Worm (Caenorhabditis elegans): Measurements from ENCODE around the gene F59B2.13.
A peak's percentile ranks its signal among the peaks of the same experiment; 100 is the strongest.
"Not testable (repeated sequence)": the region's sequence is repeated elsewhere in the genome, so short reads cannot be mapped to it uniquely, and the experiment has no call there.

Gene F59B2.13

DNA sequence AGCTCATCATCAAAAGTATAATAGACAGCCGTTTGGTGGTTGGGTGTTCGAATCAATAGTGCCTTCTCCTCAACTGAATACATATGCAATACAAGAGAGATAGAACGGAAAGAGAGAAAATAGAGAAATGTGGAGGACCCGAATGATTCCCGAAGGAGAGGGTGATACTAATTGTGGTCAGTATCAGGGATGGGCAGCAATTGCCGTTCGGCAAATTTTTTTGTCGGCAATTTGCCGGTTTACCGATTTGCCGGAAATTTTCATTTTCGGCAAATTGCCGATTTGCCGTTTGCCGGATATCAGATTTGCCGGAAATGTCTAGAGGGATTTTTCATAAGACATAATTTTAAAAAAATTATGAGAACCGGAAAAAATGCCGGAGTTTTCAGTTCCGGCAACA lies 14.5 kb downstream of the F59B2.13 start, which contains the start of gene F59B2.9:
Gene F59B2.9 (minus strand): TSS at position 101 of the 400 bp plus-strand sequence.
- TF ChIP-seq ceh-82 (tag; optimal IDR thresholded peaks at IDR 0.05) (no peak), lsy-12 (tag; optimal IDR thresholded peaks at IDR 0.05) (no peak), fkh-2 (tag; optimal IDR thresholded peaks at IDR 0.05) (no peak), ceh-9 (tag; optimal IDR thresholded peaks at IDR 0.05) (no peak), fkh-10 (GFP tag; optimal IDR thresholded peaks at IDR 0.05) (no peak), eor-1 (tag; optimal IDR thresholded peaks at IDR 0.05) (no peak), egl-5 (tag; optimal IDR thresholded peaks at IDR 0.05) (no peak), nhr-28 (tag; optimal IDR thresholded peaks at IDR 0.05) (no peak), ceh-28 (tag; optimal IDR thresholded peaks at IDR 0.05) (no peak)

DNA sequence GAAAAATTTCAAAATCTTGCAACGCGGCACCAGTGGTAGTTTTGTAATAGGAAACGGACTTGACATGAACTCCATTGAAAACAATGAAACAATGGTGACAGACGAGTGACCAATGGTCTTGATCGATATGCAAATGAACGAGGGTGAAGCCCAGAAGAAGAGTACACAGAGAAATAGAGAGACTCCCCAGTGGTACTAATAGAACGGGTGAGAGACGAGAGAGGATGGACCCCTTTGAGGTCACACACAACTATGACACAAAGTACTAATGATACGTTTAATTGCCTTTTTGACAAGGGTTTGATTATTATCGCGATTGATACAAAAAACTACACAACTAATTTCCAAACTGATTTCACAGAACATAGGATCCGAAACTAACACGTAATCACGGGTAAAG lies 16.8 kb downstream of the F59B2.13 start, which contains the start of gene F59B2.8:
Gene F59B2.8 (minus strand): TSS at position 151 of the 400 bp plus-strand sequence.
- TF ChIP-seq R02D3.7 (tag; optimal IDR thresholded peaks at IDR 0.05) = no peak
- TF ChIP-seq nhr-76 (tag; optimal IDR thresholded peaks at IDR 0.05) = no peak
- TF ChIP-seq fkh-2 (tag; optimal IDR thresholded peaks at IDR 0.05) = no peak
- no peak for TF ChIP-seq hmg-11 (tag; optimal IDR thresholded peaks at IDR 0.05)
- TF ChIP-seq pha-4 (tag; optimal IDR thresholded peaks at IDR 0.05) = no peak
- TF ChIP-seq nhr-77 (tag; optimal IDR thresholded peaks at IDR 0.05) = no peak
- TF ChIP-seq ZK546.5 (tag; optimal IDR thresholded peaks at IDR 0.05) = no peak
- no peak for TF ChIP-seq ztf-4 (tag; optimal IDR thresholded peaks at IDR 0.05)

DNA sequence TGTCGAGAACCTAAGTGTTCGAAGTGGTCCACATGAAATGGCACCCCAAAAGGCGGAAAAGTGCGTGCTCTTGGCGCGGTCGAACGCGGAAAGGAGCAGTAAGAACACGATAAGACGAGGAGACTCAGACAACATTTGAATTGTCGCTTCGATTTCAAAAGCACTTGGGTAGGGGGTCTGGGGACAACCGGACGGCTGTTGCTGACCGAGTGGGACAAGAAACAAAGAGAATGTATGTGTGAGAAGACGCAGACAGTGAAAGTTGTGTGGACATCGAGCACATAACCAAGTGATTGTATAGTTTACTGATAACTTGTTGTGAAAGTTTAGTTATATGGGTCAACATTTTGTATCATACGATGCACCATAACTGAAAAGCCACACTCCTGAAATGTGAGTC lies 19.7 kb downstream of the F59B2.13 start:
- TF ChIP-seq nfya-1 (tag; optimal IDR thresholded peaks at IDR 0.05; ENCODE audit: insufficient read depth) (peak; percentile 12), pqm-1 (tag; optimal IDR thresholded peaks at IDR 0.05) (peak; percentile 53), egl-5 (tag; optimal IDR thresholded peaks at IDR 0.05) (peak; percentile 27), pha-4 (tag; optimal IDR thresholded peaks at IDR 0.05) (peak; percentile 70), jun-1 (tag; optimal IDR thresholded peaks at IDR 0.05) (no peak), nhr-43 (tag; optimal IDR thresholded peaks at IDR 0.05; ENCODE audit: poor library complexity, severe bottlenecking) (no peak), lin-39 (tag; optimal IDR thresholded peaks at IDR 0.05) (peak; percentile 39), fkh-2 (tag; optimal IDR thresholded peaks at IDR 0.05) (no peak), elt-2 (tag; optimal IDR thresholded peaks at IDR 0.05) (peak; percentile 61)

DNA sequence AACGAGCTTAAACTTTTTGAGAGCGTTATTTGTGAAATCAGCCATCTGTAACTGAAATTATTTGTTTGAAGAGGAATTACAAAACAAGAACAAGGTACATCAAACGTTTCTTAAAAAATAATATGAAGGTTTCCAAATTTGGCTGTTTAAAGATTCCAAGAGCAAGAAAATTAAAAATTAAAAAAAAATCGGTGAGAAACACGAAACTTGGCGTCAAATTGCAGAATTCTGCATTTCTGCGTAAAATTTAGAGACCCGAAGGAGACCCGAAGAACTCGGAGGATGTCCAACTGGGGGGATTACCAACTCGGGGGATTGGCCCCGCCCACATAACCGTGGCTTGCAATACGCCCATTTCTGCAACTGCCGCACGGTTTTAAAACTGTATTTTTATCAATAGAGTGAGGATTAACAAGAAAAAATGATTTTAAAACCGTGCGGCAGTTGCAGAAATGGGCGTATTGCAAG lies 20.9 kb downstream of the F59B2.13 start, which contains the start of gene rab-6.1:
Gene rab-6.1 (minus strand): TSS at position 51 of the 468 bp plus-strand sequence.
- TF ChIP-seq hmg-11, nhr-23, fkh-2 (tag; optimal IDR thresholded peaks at IDR 0.05): not testable (repeated sequence)

DNA sequence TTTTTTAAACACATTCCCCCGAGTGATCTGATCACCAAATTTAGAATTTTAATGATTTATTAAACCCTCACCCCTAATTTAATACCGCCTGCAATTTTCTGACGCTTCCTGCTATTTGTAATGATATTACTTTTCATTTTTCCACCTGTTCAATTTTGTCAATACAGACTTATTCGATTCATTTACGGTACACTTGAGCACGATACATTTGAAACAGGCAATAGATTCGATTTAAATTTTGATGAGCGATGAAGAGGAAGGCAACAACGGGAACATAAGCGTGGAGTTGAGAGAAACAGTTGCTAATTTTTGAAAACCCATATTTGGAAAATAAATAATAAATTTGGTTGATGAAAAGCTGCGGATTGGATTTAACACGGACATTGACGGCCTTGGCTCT lies 22.2 kb downstream of the F59B2.13 start:
- TF ChIP-seq aly-2 (tag; optimal IDR thresholded peaks at IDR 0.05) = no peak
- no peak for TF ChIP-seq lin-39 (tag; optimal IDR thresholded peaks at IDR 0.05)
- no peak for TF ChIP-seq pha-4 (tag; optimal IDR thresholded peaks at IDR 0.05)
- TF ChIP-seq egl-27 (tag; optimal IDR thresholded peaks at IDR 0.05) = no peak
- no peak for TF ChIP-seq pqm-1 (tag; optimal IDR thresholded peaks at IDR 0.05)
- TF ChIP-seq fkh-2 (tag; optimal IDR thresholded peaks at IDR 0.05) = no peak
- TF ChIP-seq nhr-77 (tag; optimal IDR thresholded peaks at IDR 0.05) = no peak
- no peak for TF ChIP-seq lsy-12 (tag; optimal IDR thresholded peaks at IDR 0.05)
- TF ChIP-seq fkh-10 (GFP tag; optimal IDR thresholded peaks at IDR 0.05) = no peak
- TF ChIP-seq ceh-16 (tag; optimal IDR thresholded peaks at IDR 0.05) = no peak
- no peak for TF ChIP-seq ceh-9 (tag; optimal IDR thresholded peaks at IDR 0.05)
- TF ChIP-seq unc-39 (tag; optimal IDR thresholded peaks at IDR 0.05) = no peak
- no peak for TF ChIP-seq elt-1 (tag; optimal IDR thresholded peaks at IDR 0.05)
- no peak for TF ChIP-seq snpc-4 (tag; optimal IDR thresholded peaks at IDR 0.05)
- no peak for TF ChIP-seq nfya-1 (tag; optimal IDR thresholded peaks at IDR 0.05; ENCODE audit: insufficient read depth)
- no peak for TF ChIP-seq nhr-12 (tag; optimal IDR thresholded peaks at IDR 0.05)

DNA sequence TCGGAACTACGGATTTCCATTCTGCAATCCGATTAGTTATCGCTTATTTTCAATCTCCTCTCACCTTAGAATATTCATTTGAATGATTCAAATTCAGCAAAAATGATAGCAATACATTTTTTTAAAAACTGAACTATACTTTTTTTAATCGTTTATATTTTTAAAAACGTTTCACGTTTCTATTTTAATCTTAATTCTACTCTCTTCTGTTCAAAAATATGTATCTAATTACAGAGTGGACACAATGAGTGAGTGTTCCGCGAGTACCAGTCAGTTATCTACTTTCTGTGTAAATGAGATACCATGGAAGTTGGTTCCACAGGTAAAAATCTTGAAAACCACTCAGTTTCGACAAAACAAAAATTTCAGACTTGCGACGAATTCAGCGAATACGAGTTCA lies 24.3 kb downstream of the F59B2.13 start, which contains the start of the genes F59B2.15 and zif-1:
Gene F59B2.15 (minus strand): TSS at position 101 of the 400 bp plus-strand sequence.
Gene zif-1 (plus strand): TSS at position 235 of the 400 bp plus-strand sequence.
- no peak for TF ChIP-seq nhr-77 (tag; optimal IDR thresholded peaks at IDR 0.05)
- no peak for TF ChIP-seq tbx-2 (tag; optimal IDR thresholded peaks at IDR 0.05)
- no peak for TF ChIP-seq nhr-11 (tag; optimal IDR thresholded peaks at IDR 0.05)

Data from whole organism, L3 larva.